Fruit fly (Drosophila melanogaster) whole organism, embryonic: ENCODE data around the gene CG15514.

Source experiments
- Bdp1 ChIP-seq: fragments of 200-800 bp; sonication (Bioruptor generic); optimal IDR thresholded peaks from 3 replicates; lab custom pipeline; 2016; ENCODE audit warnings: missing biosample characterization, missing genetic modification characterization
- Blimp-1 ChIP-seq: fragments of 200-800 bp; sonication (Bioruptor generic); optimal IDR thresholded peaks from 3 replicates; lab custom pipeline; 2018; ENCODE audit warnings: missing biosample characterization, missing genetic modification characterization, mild to moderate bottlenecking, moderate library complexity, missing genetic modification reagents
- CG10274 ChIP-seq: fragments of 200-800 bp; sonication (Bioruptor generic); optimal IDR thresholded peaks from 3 replicates; lab custom pipeline; 2017; ENCODE audit warnings: missing biosample characterization, mild to moderate bottlenecking, missing genetic modification characterization
- CG12155 ChIP-seq: fragments of 200-800 bp; sonication (Bioruptor generic); optimal IDR thresholded peaks from 3 replicates; lab custom pipeline; 2016; ENCODE audit warnings: missing biosample characterization, missing genetic modification characterization
- CG13424 ChIP-seq: fragments of 200-800 bp; sonication (Bioruptor generic); optimal IDR thresholded peaks from 2 replicates; lab custom pipeline; 2019; ENCODE audit warnings: missing biosample characterization, mild to moderate bottlenecking, missing genetic modification characterization, moderate library complexity
- CG15011 ChIP-seq: fragments of 200-800 bp; sonication (Bioruptor generic); optimal IDR thresholded peaks from 3 replicates; lab custom pipeline; 2018; ENCODE audit warnings: missing biosample characterization, mild to moderate bottlenecking, missing genetic modification characterization
- CG17612 ChIP-seq: fragments of 200-800 bp; sonication (Bioruptor generic); IDR thresholded peaks from 2 replicates; pipeline ENCODE4 v1.3.6; 2022; ENCODE audit warnings: missing biosample characterization, missing genetic modification characterization
- CG18011 ChIP-seq: fragments of 200-800 bp; sonication (Bioruptor generic); optimal IDR thresholded peaks from 2 replicates; lab custom pipeline; 2017; ENCODE audit warnings: missing biosample characterization, missing genetic modification characterization, mild to moderate bottlenecking, moderate library complexity, missing genotype
- CG18619 ChIP-seq: fragments of 200-800 bp; sonication (Bioruptor generic); optimal IDR thresholded peaks from 3 replicates; lab custom pipeline; 2017; ENCODE audit warnings: missing biosample characterization, mild to moderate bottlenecking, missing genetic modification characterization
- CG2202 ChIP-seq: fragments of 200-800 bp; sonication (Bioruptor generic); optimal IDR thresholded peaks from 2 replicates; lab custom pipeline; 2018; ENCODE audit warnings: missing biosample characterization, mild to moderate bottlenecking, missing genetic modification characterization
- CG2889 ChIP-seq: fragments of 200-800 bp; sonication (Bioruptor generic); IDR thresholded peaks from 3 replicates; pipeline ENCODE4 v1.3.6; 2022; ENCODE audit warnings: missing biosample characterization, missing genetic modification characterization
- CG30431 ChIP-seq: fragments of 200-800 bp; sonication (Bioruptor generic); optimal IDR thresholded peaks from 2 replicates; lab custom pipeline; 2017; ENCODE audit warnings: missing biosample characterization, missing genetic modification characterization
- CG3163 ChIP-seq: fragments of 200-800 bp; sonication (Bioruptor generic); optimal IDR thresholded peaks from 3 replicates; lab custom pipeline; 2016; ENCODE audit warnings: missing biosample characterization, missing genetic modification characterization
- CG33213 ChIP-seq: fragments of 200-800 bp; sonication (Bioruptor generic); optimal IDR thresholded peaks from 3 replicates; lab custom pipeline; 2016; ENCODE audit warnings: missing biosample characterization, missing genetic modification characterization
- CG33557 ChIP-seq: fragments of 200-800 bp; sonication (Bioruptor generic); optimal IDR thresholded peaks from 2 replicates; lab custom pipeline; 2019; ENCODE audit warnings: missing biosample characterization, mild to moderate bottlenecking, missing genetic modification characterization, moderate library complexity
- CG4820 ChIP-seq: fragments of 200-800 bp; sonication (Bioruptor generic); optimal IDR thresholded peaks from 3 replicates; lab custom pipeline; 2016; ENCODE audit warnings: missing biosample characterization, missing genetic modification characterization
- CG5180 ChIP-seq: fragments of 200-800 bp; sonication (Bioruptor generic); optimal IDR thresholded peaks from 3 replicates; lab custom pipeline; 2017; ENCODE audit warnings: missing biosample characterization, missing genetic modification characterization, mild to moderate bottlenecking, moderate library complexity, missing genetic modification reagents
- CG6254 ChIP-seq: fragments of 200-800 bp; sonication (Bioruptor generic); optimal IDR thresholded peaks from 3 replicates; lab custom pipeline; 2017; ENCODE audit warnings: mild to moderate bottlenecking, missing biosample characterization, missing genetic modification reagents, missing genetic modification characterization
- CG6272 ChIP-seq: fragments of 200-800 bp; sonication (Bioruptor generic); IDR thresholded peaks from 2 replicates; pipeline ENCODE4 v1.3.6; 2022; ENCODE audit warnings: missing biosample characterization, missing genetic modification characterization
- CG7963 ChIP-seq: fragments of 200-800 bp; sonication (Bioruptor generic); IDR thresholded peaks from 3 replicates; pipeline ENCODE4 v1.3.6; 2022; ENCODE audit warnings: missing biosample characterization, missing genetic modification characterization; ENCODE audit not compliant: partially characterized antibody
- CG7987 ChIP-seq: fragments of 200-800 bp; sonication (Bioruptor generic); optimal IDR thresholded peaks from 2 replicates; lab custom pipeline; 2018; ENCODE audit warnings: missing biosample characterization, mild to moderate bottlenecking, missing genetic modification characterization, moderate library complexity
- CG8388 ChIP-seq: fragments of 200-800 bp; sonication (Bioruptor generic); optimal IDR thresholded peaks from 2 replicates; lab custom pipeline; 2019; ENCODE audit warnings: missing biosample characterization, mild to moderate bottlenecking, missing genetic modification characterization, moderate library complexity
- CG8944 ChIP-seq: fragments of 200-800 bp; sonication (Bioruptor generic); optimal IDR thresholded peaks from 3 replicates; lab custom pipeline; 2016; ENCODE audit warnings: missing biosample characterization, missing genetic modification characterization
- Dip2 ChIP-seq: fragments of 200-800 bp; sonication (Bioruptor generic); IDR thresholded peaks from 2 replicates; pipeline ENCODE4 v1.3.6; 2022; ENCODE audit warnings: missing biosample characterization, missing genetic modification characterization
- Dref ChIP-seq: fragments of 200-800 bp; sonication (Bioruptor generic); IDR thresholded peaks from 2 replicates; pipeline ENCODE4 v1.3.6; 2022; ENCODE audit warnings: missing biosample characterization, missing genetic modification characterization
- Fer2 ChIP-seq: fragments of 200-800 bp; sonication (Bioruptor generic); optimal IDR thresholded peaks from 2 replicates; lab custom pipeline; 2018; ENCODE audit warnings: missing biosample characterization, mild to moderate bottlenecking, missing genetic modification characterization, moderate library complexity
- H15 ChIP-seq: fragments of 200-800 bp; sonication (Bioruptor generic); IDR thresholded peaks from 3 replicates; pipeline ENCODE4 v1.3.6; 2022; ENCODE audit warnings: missing biosample characterization, missing genetic modification characterization
- Med ChIP-seq: fragments of 200-800 bp; sonication (Bioruptor generic); peaks from one replicate; lab custom pipeline; 2016; ENCODE audit warnings: missing biosample characterization, missing genetic modification characterization, mild to moderate bottlenecking, inconsistent platforms, moderate library complexity
- NFAT ChIP-seq: fragments of 200-800 bp; sonication (Bioruptor generic); IDR thresholded peaks from 2 replicates; pipeline ENCODE4 v1.3.6; 2022; ENCODE audit warnings: missing biosample characterization, missing genetic modification characterization
- Rx ChIP-seq: fragments of 200-800 bp; sonication (Bioruptor generic); IDR thresholded peaks from 2 replicates; pipeline ENCODE4 v1.3.6; 2022; ENCODE audit warnings: missing biosample characterization, missing genetic modification characterization
- Sox100B ChIP-seq: fragments of 200-800 bp; sonication (Bioruptor generic); optimal IDR thresholded peaks from 3 replicates; lab custom pipeline; 2018; ENCODE audit warnings: missing biosample characterization, mild to moderate bottlenecking, missing genetic modification characterization
- Xbp1 ChIP-seq: fragments of 200-800 bp; sonication (Bioruptor generic); optimal IDR thresholded peaks from 3 replicates; lab custom pipeline; 2016; ENCODE audit warnings: missing biosample characterization, mild to moderate bottlenecking, missing genetic modification characterization
- ab ChIP-seq: fragments of 200-800 bp; sonication (Bioruptor generic); optimal IDR thresholded peaks from 2 replicates; lab custom pipeline; 2016; ENCODE audit warnings: missing biosample characterization, missing genetic modification characterization
- ac ChIP-seq: fragments of 200-800 bp; sonication (Bioruptor generic); optimal IDR thresholded peaks from 3 replicates; lab custom pipeline; 2017; ENCODE audit warnings: missing biosample characterization, mild to moderate bottlenecking, missing genetic modification characterization
- ap ChIP-seq: fragments of 200-800 bp; sonication (Bioruptor generic); IDR thresholded peaks from 2 replicates; pipeline ENCODE4 v1.3.6; 2022; ENCODE audit warnings: missing biosample characterization, missing genetic modification characterization
- ato ChIP-seq: fragments of 200-800 bp; sonication (Bioruptor generic); IDR thresholded peaks from 2 replicates; pipeline ENCODE4 v1.3.6; 2022; ENCODE audit warnings: missing biosample characterization, missing genetic modification characterization; ENCODE audit not compliant: partially characterized antibody
- az2 ChIP-seq: fragments of 200-800 bp; sonication (Bioruptor generic); optimal IDR thresholded peaks from 3 replicates; lab custom pipeline; 2016; ENCODE audit warnings: missing biosample characterization, missing genetic modification characterization
- btn ChIP-seq: fragments of 200-800 bp; sonication (Bioruptor generic); optimal IDR thresholded peaks from 2 replicates; lab custom pipeline; 2016; ENCODE audit warnings: missing biosample characterization, missing genetic modification characterization
- fd102C ChIP-seq: fragments of 200-800 bp; sonication (Bioruptor generic); optimal IDR thresholded peaks from 2 replicates; lab custom pipeline; 2018; ENCODE audit warnings: missing biosample characterization, mild to moderate bottlenecking, missing genetic modification characterization, moderate library complexity
- jing ChIP-seq: fragments of 200-800 bp; sonication (Bioruptor generic); optimal IDR thresholded peaks from 2 replicates; lab custom pipeline; 2018; ENCODE audit warnings: missing biosample characterization, mild to moderate bottlenecking, missing genetic modification characterization
- pb ChIP-seq: fragments of 200-800 bp; sonication (Bioruptor generic); optimal IDR thresholded peaks from 3 replicates; lab custom pipeline; 2016; ENCODE audit warnings: missing biosample characterization, missing genetic modification characterization
- pho ChIP-seq: fragments of 200-800 bp; sonication (Bioruptor generic); optimal IDR thresholded peaks from 2 replicates; lab custom pipeline; 2016; ENCODE audit warnings: missing biosample characterization, missing genetic modification characterization
- pros ChIP-seq: fragments of 200-800 bp; sonication (Bioruptor generic); optimal IDR thresholded peaks from 3 replicates; lab custom pipeline; 2019; ENCODE audit warnings: missing biosample characterization, mild to moderate bottlenecking, missing genetic modification characterization, moderate library complexity
- so ChIP-seq: fragments of 200-800 bp; sonication (Bioruptor generic); IDR thresholded peaks from 3 replicates; pipeline ENCODE4 v1.3.6; 2022; ENCODE audit warnings: missing biosample characterization, missing genetic modification characterization
- sr ChIP-seq: fragments of 200-800 bp; sonication (Bioruptor generic); IDR thresholded peaks from 3 replicates; pipeline ENCODE4 v1.3.6; 2022; ENCODE audit warnings: missing biosample characterization, missing genetic modification characterization
- ssp ChIP-seq: fragments of 200-800 bp; sonication (Bioruptor generic); IDR thresholded peaks from 2 replicates; pipeline ENCODE4 v1.3.6; 2022; ENCODE audit warnings: missing biosample characterization, missing genetic modification characterization
- stc ChIP-seq: fragments of 200-800 bp; sonication (Bioruptor generic); IDR thresholded peaks from 2 replicates; pipeline ENCODE4 v1.3.6; 2022; ENCODE audit warnings: missing biosample characterization, missing genetic modification characterization
- twi ChIP-seq: fragments of 200-800 bp; optimal IDR thresholded peaks from 2 replicates; lab custom pipeline; 2019; ENCODE audit warnings: missing biosample characterization, mild to moderate bottlenecking, missing genetic modification characterization, moderate library complexity
- wdn ChIP-seq: fragments of 200-800 bp; sonication (Bioruptor generic); IDR thresholded peaks from 2 replicates; pipeline ENCODE4 v1.3.6; 2022; ENCODE audit warnings: missing biosample characterization, missing genetic modification characterization
- yki ChIP-seq: fragments of >200 bp; optimal IDR thresholded peaks from 3 replicates; lab custom pipeline; 2018
- zfh1 ChIP-seq: fragments of 200-800 bp; sonication (Bioruptor generic); IDR thresholded peaks from 3 replicates; pipeline ENCODE4 v1.3.6; 2022; ENCODE audit warnings: missing biosample characterization, missing genetic modification characterization

Gene CG15514

dm6 chr3R:29818434-29819268, 42.6 kb downstream of the CG15514 start, which contains the start of gene neo (continued):
- no peak for TF ChIP-seq wdn
- TF ChIP-seq stc (GFP tag; lab: Robert Waterston, UW) = no peak
- TF ChIP-seq NFAT (GFP tag; lab: Robert Waterston, UW) = no peak
- TF ChIP-seq CG17612 (GFP tag; lab: Robert Waterston, UW) = no peak
- TF ChIP-seq CG4820 (GFP tag; lab: Kevin White, UChicago) = no peak
- no peak for TF ChIP-seq Dip2
- TF ChIP-seq Bdp1 (GFP tag; lab: Kevin White, UChicago) = no peak
- TF ChIP-seq CG13424 = no peak
- no peak for TF ChIP-seq CG33213 (GFP tag; lab: Kevin White, UChicago)
- no peak for TF ChIP-seq Dref (GFP tag; lab: Robert Waterston, UW)
- 0 out of 2 replicates have a peak, but pooled peaks have one; percentile 11 for TF ChIP-seq ato (GFP tag; lab: Robert Waterston, UW)
- no peak for TF ChIP-seq CG12155 (GFP tag; lab: Kevin White, UChicago)
- no peak for TF ChIP-seq CG30431 (GFP tag; lab: Kevin White, UChicago)
- no peak for TF ChIP-seq CG2202
- TF ChIP-seq CG10274 (GFP tag; lab: Kevin White, UChicago) = no peak
- TF ChIP-seq jing (GFP tag; lab: Kevin White, UChicago) = no peak
- TF ChIP-seq CG2889 (GFP tag; lab: Robert Waterston, UW) = no peak
- no peak for TF ChIP-seq ab (GFP tag; lab: Kevin White, UChicago)
- TF ChIP-seq ssp (GFP tag; lab: Robert Waterston, UW) = no peak
- no peak for TF ChIP-seq CG8944 (GFP tag; lab: Kevin White, UChicago)
- no peak for TF ChIP-seq yki (lab: Kevin White, UChicago)
- no peak for TF ChIP-seq btn (GFP tag; lab: Kevin White, UChicago)
- TF ChIP-seq CG7987 = no peak
- no peak for TF ChIP-seq Xbp1 (GFP tag; lab: Kevin White, UChicago)
- no peak for TF ChIP-seq az2 (GFP tag; lab: Kevin White, UChicago)
- peak; percentile 68 for TF ChIP-seq Med (GFP tag; lab: Kevin White, UChicago)
- no peak for TF ChIP-seq sr
- no peak for TF ChIP-seq CG33557 (GFP tag; lab: Kevin White, UChicago)
- no peak for TF ChIP-seq CG18619 (GFP tag; lab: Kevin White, UChicago)
- TF ChIP-seq CG3163 = peak; percentile 41
- TF ChIP-seq twi (tag; lab: Kevin White, UChicago) = no peak
- TF ChIP-seq CG18011 (GFP tag; lab: Kevin White, UChicago) = no peak
- TF ChIP-seq Sox100B (GFP tag; lab: Kevin White, UChicago) = no peak
- TF ChIP-seq ap (GFP tag; lab: Robert Waterston, UW) = no peak
- no peak for TF ChIP-seq Fer2 (tag; lab: Kevin White, UChicago)
- no peak for TF ChIP-seq fd102C (GFP tag; lab: Kevin White, UChicago)
- no peak for TF ChIP-seq CG6254 (GFP tag; lab: Kevin White, UChicago)
- TF ChIP-seq CG6272 (GFP tag; lab: Robert Waterston, UW) = no peak
- TF ChIP-seq CG5180 (GFP tag; lab: Kevin White, UChicago) = peak; percentile 96
- no peak for TF ChIP-seq so (GFP tag; lab: Robert Waterston, UW)
- no peak for TF ChIP-seq H15 (GFP tag; lab: Robert Waterston, UW)
- TF ChIP-seq pho (GFP tag; lab: Kevin White, UChicago) = no peak
- TF ChIP-seq CG7963 = no peak
- TF ChIP-seq zfh1 (GFP tag; lab: Robert Waterston, UW) = no peak
- no peak for TF ChIP-seq ac
- TF ChIP-seq Blimp-1 (GFP tag; lab: Kevin White, UChicago) = peak; percentile 97
- TF ChIP-seq Rx (GFP tag; lab: Robert Waterston, UW) = no peak
- no peak for TF ChIP-seq CG15011 (GFP tag; lab: Kevin White, UChicago)
- no peak for TF ChIP-seq CG8388 (GFP tag; lab: Kevin White, UChicago)
- no peak for TF ChIP-seq pb
- TF ChIP-seq pros (GFP tag; lab: Kevin White, UChicago) = no peak
